Worm (Caenorhabditis elegans) whole organism, L2 larva: Measurements from ENCODE around the gene fbxa-99.

ENCODE experiments used
- C34F6.9 ChIP-seq: fragments of 150-350 bp; optimal IDR thresholded peaks from 2 replicates; lab custom pipeline; 2014; ENCODE audit warnings: missing biosample characterization, missing genetic modification characterization
- ama-1 ChIP-seq: fragments of 150-350 bp; optimal IDR thresholded peaks from 2 replicates; lab custom pipeline; 2018; ENCODE audit warnings: inconsistent platforms
- blmp-1 ChIP-seq: sonication (generic microtip); optimal IDR thresholded peaks from 2 replicates; lab custom pipeline; 2017; ENCODE audit warnings: missing genetic modification characterization, mild to moderate bottlenecking, missing compliant biosample characterization, antibody characterized with exemption, moderate library complexity; ENCODE audit not compliant: insufficient read depth
- elt-1 ChIP-seq: fragments of 150-350 bp; optimal IDR thresholded peaks from 2 replicates; lab custom pipeline; 2014; ENCODE audit warnings: missing biosample characterization, missing genetic modification characterization
- lin-11 ChIP-seq: fragments of 150-350 bp; sonication (generic microtip); optimal IDR thresholded peaks from 2 replicates; lab custom pipeline; 2014; ENCODE audit warnings: missing biosample characterization, missing genetic modification characterization, inconsistent platforms, mixed read lengths
- lin-13 ChIP-seq: fragments of 150-350 bp; optimal IDR thresholded peaks from 2 replicates; lab custom pipeline; 2014; ENCODE audit warnings: missing biosample characterization, missing genetic modification reagents, missing genetic modification characterization
- lsy-2 ChIP-seq, 2 experiments: fragments of 150-350 bp in 1 of 2; sonication (generic microtip) in 1 of 2; optimal IDR thresholded peaks; 2 replicates each; lab custom pipeline; 2014 to 2017; ENCODE audit warnings: missing biosample characterization in 2 of 2, missing genetic modification characterization in 2 of 2
- mab-5 ChIP-seq: fragments of 150-350 bp; optimal IDR thresholded peaks from 2 replicates; lab custom pipeline; 2014; ENCODE audit warnings: missing biosample characterization, missing genetic modification characterization
- nhr-11 ChIP-seq: fragments of 150-350 bp; optimal IDR thresholded peaks from 2 replicates; lab custom pipeline; 2014; ENCODE audit warnings: missing biosample characterization, missing genetic modification characterization
- nhr-237 ChIP-seq: fragments of 150-350 bp; optimal IDR thresholded peaks from 2 replicates; lab custom pipeline; 2014; ENCODE audit warnings: missing biosample characterization, missing genetic modification characterization
- nhr-6 ChIP-seq: fragments of 150-350 bp; optimal IDR thresholded peaks from 2 replicates; lab custom pipeline; 2014; ENCODE audit warnings: missing biosample characterization, missing genetic modification characterization
- nhr-77 ChIP-seq: fragments of 150-350 bp; optimal IDR thresholded peaks from 2 replicates; lab custom pipeline; 2014; ENCODE audit warnings: missing biosample characterization, missing genetic modification characterization
- skn-1 ChIP-seq: sonication (generic microtip); optimal IDR thresholded peaks from 2 replicates; lab custom pipeline; 2017; ENCODE audit warnings: missing biosample characterization, missing genetic modification characterization
- unc-39 ChIP-seq: fragments of 150-350 bp; optimal IDR thresholded peaks from 2 replicates; lab custom pipeline; 2014; ENCODE audit warnings: missing biosample characterization, missing genetic modification characterization

DNA sequence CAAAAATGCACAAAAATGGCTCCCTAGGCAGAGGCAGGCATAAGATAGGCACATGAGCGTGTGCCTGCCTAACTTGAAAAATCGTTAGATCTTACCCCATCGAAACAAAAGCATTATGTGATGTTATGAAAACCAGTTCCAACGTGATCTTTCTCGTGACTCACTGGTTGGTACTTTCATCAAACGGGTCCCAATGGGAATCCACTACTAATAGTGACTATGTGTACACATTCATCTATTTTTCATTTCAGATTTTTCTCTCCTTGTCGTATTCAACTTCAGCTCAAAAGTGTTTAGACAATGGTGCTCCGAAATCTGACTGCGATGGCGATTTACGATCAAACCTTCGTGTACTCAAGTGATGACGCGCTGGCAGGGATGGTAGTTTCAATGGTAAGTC, 35.0 kb upstream of the fbxa-99 start, which contains the start of gene srx-43:
- TF ChIP-seq skn-1 (tag; lab: Kevin White, UChicago) (no peak), ama-1 (lab: Kevin White, UChicago) (no peak), lin-11 (tag; lab: Kevin White, UChicago) (no peak), nhr-77 (tag; lab: Kevin White, UChicago) (no peak), blmp-1 (tag; lab: Kevin White, UChicago) (no peak), lsy-2 (tag; optimal IDR thresholded peaks at IDR 0.05; lab: Kevin White, UChicago) (no peak), C34F6.9 (tag; lab: Kevin White, UChicago) (no peak), lin-13 (GFP tag; lab: Kevin White, UChicago) (no peak), elt-1 (tag; lab: Kevin White, UChicago) (no peak), mab-5 (tag; lab: Kevin White, UChicago) (no peak), nhr-237 (tag; lab: Kevin White, UChicago) (no peak), nhr-11 (no peak), unc-39 (tag; lab: Kevin White, UChicago) (no peak), nhr-6 (no peak)
